Worm (Caenorhabditis elegans) whole organism, young adult: ENCODE results near the gene str-93.
A peak's percentile ranks its signal among the peaks of the same experiment; 100 is the strongest.

Source experiments
- B0261.1 ChIP-seq: sonication (generic microtip); optimal IDR thresholded peaks from 2 replicates; lab custom pipeline; 2016; ENCODE audit warnings: mild to moderate bottlenecking, missing genetic modification characterization, moderate library complexity, missing compliant biosample characterization
- C06A6.2 ChIP-seq: fragments of 200-800 bp; sonication (Bioruptor generic); conservative IDR thresholded peaks from 2 replicates; pipeline ENCODE4 v1.3.6; 2022; ENCODE audit warnings: missing genetic modification characterization, missing compliant biosample characterization
- F10E7.11 ChIP-seq: sonication (generic microtip); optimal IDR thresholded peaks from 2 replicates; lab custom pipeline; 2017; ENCODE audit warnings: mild to moderate bottlenecking, missing genetic modification characterization, moderate library complexity, missing compliant biosample characterization
- F39B2.1 ChIP-seq: fragments of 200-800 bp; sonication (Bioruptor generic); IDR thresholded peaks from 2 replicates; pipeline ENCODE4 v1.3.6; 2022; ENCODE audit warnings: missing genetic modification reagents, missing genetic modification characterization, missing compliant biosample characterization
- F57C9.4 ChIP-seq: sonication (generic microtip); optimal IDR thresholded peaks from 2 replicates; lab custom pipeline; 2017; ENCODE audit warnings: mild to moderate bottlenecking, missing genetic modification characterization, missing compliant biosample characterization
- K11D2.4 ChIP-seq: fragments of 200-800 bp; sonication (Bioruptor generic); IDR thresholded peaks from 2 replicates; pipeline ENCODE4 v1.3.6; 2022; ENCODE audit warnings: missing genetic modification reagents, missing genetic modification characterization, missing compliant biosample characterization
- T07F8.4 ChIP-seq: sonication (generic microtip); optimal IDR thresholded peaks from 2 replicates; lab custom pipeline; 2016; ENCODE audit warnings: mild to moderate bottlenecking, missing genetic modification characterization, moderate library complexity, missing compliant biosample characterization
- T26A5.8 ChIP-seq: sonication (generic microtip); optimal IDR thresholded peaks from 2 replicates; lab custom pipeline; 2016; ENCODE audit warnings: missing genetic modification characterization, missing compliant biosample characterization
- aptf-3 ChIP-seq: fragments of 200-800 bp; sonication (Bioruptor generic); IDR thresholded peaks from 2 replicates; pipeline ENCODE4 v1.3.6; 2022; ENCODE audit warnings: missing genetic modification characterization, missing compliant biosample characterization
- atf-7 ChIP-seq: sonication (generic microtip); optimal IDR thresholded peaks from 2 replicates; lab custom pipeline; 2017; ENCODE audit warnings: mild to moderate bottlenecking, missing genetic modification characterization, missing compliant biosample characterization
- attf-3 ChIP-seq: fragments of 200-800 bp; sonication (Bioruptor generic); conservative IDR thresholded peaks from 2 replicates; pipeline ENCODE4 v1.3.6; 2022; ENCODE audit warnings: missing genetic modification reagents, missing genetic modification characterization, missing compliant biosample characterization
- bed-1 ChIP-seq: fragments of 200-800 bp; sonication (Bioruptor generic); IDR thresholded peaks from 2 replicates; pipeline ENCODE4 v1.3.6; 2022; ENCODE audit warnings: missing genetic modification reagents, missing genetic modification characterization, missing compliant biosample characterization
- ccch-3 ChIP-seq: fragments of 200-800 bp; sonication (Bioruptor generic); optimal IDR thresholded peaks from 2 replicates; lab custom pipeline; 2018; ENCODE audit warnings: mild to moderate bottlenecking, missing genetic modification characterization, missing compliant biosample characterization
- ceh-58 ChIP-seq: fragments of 200-800 bp; sonication (Bioruptor generic); IDR thresholded peaks from 2 replicates; pipeline ENCODE4 v1.3.6; 2022; ENCODE audit warnings: missing genetic modification characterization, missing compliant biosample characterization
- egrh-3 ChIP-seq: fragments of 200-800 bp; sonication (Bioruptor generic); IDR thresholded peaks from 2 replicates; pipeline ENCODE4 v1.3.6; 2022; ENCODE audit warnings: missing genetic modification reagents, missing genetic modification characterization, missing compliant biosample characterization
- hmg-1.2 ChIP-seq: fragments of 200-800 bp; sonication (Bioruptor generic); IDR thresholded peaks from 2 replicates; pipeline ENCODE4 v1.3.6; 2022; ENCODE audit warnings: missing genetic modification reagents, missing genetic modification characterization, missing compliant biosample characterization
- hmg-20 ChIP-seq: fragments of 200-800 bp; sonication (Bioruptor generic); IDR thresholded peaks from 2 replicates; pipeline ENCODE4 v1.3.6; 2022; ENCODE audit warnings: missing genetic modification reagents, missing genetic modification characterization, missing compliant biosample characterization
- lin-35 ChIP-seq, 3 experiments: fragments of 150-350 bp in 2 of 3; sonication (generic microtip) in 1 of 3; optimal IDR thresholded peaks; 2 replicates each; lab custom pipeline; 2014 to 2018; ENCODE audit warnings: missing biosample characterization in 3 of 3, missing genetic modification characterization in 3 of 3, missing genetic modification reagents in 3 of 3
- lin-40 ChIP-seq: sonication (generic microtip); optimal IDR thresholded peaks from 2 replicates; lab custom pipeline; 2016; ENCODE audit warnings: missing genetic modification characterization, mild to moderate bottlenecking, missing compliant biosample characterization, missing genotype, missing genetic modification reagents
- lin-54 ChIP-seq: fragments of 200-800 bp; sonication (Bioruptor generic); optimal IDR thresholded peaks from 2 replicates; lab custom pipeline; 2018; ENCODE audit warnings: mild to moderate bottlenecking, missing genetic modification characterization, missing compliant biosample characterization
- lir-1 ChIP-seq: fragments of 200-800 bp; sonication (Bioruptor generic); conservative IDR thresholded peaks from 2 replicates; pipeline ENCODE4 v1.3.6; 2022; ENCODE audit warnings: missing genetic modification reagents, missing genetic modification characterization, missing compliant biosample characterization
- lsy-27 ChIP-seq: sonication (generic microtip); optimal IDR thresholded peaks from 2 replicates; lab custom pipeline; 2017; ENCODE audit warnings: missing genetic modification characterization, mild to moderate bottlenecking, missing compliant biosample characterization, antibody characterized with exemption, missing genotype, borderline replicate concordance; ENCODE audit not compliant: insufficient read depth
- madf-6 ChIP-seq: fragments of 200-800 bp; sonication (Bioruptor generic); IDR thresholded peaks from 2 replicates; pipeline ENCODE4 v1.3.6; 2022; ENCODE audit warnings: missing genetic modification reagents, missing genetic modification characterization, missing compliant biosample characterization
- mxl-1 ChIP-seq: sonication (generic microtip); optimal IDR thresholded peaks from 2 replicates; lab custom pipeline; 2016; ENCODE audit warnings: missing genetic modification characterization, missing compliant biosample characterization
- nhr-90 ChIP-seq: sonication (generic microtip); optimal IDR thresholded peaks from 2 replicates; lab custom pipeline; 2016; ENCODE audit warnings: missing genotype, mild to moderate bottlenecking, missing genetic modification characterization, missing compliant biosample characterization
- pbrm-1 ChIP-seq: fragments of 200-800 bp; sonication (Bioruptor generic); IDR thresholded peaks from 2 replicates; pipeline ENCODE4 v1.3.6; 2022; ENCODE audit warnings: missing genetic modification reagents, missing genetic modification characterization, missing compliant biosample characterization
- pha-4 ChIP-seq: fragments of 150-350 bp; sonication (generic microtip); optimal IDR thresholded peaks from 2 replicates; lab custom pipeline; 2014; ENCODE audit warnings: missing biosample characterization, missing genetic modification reagents, missing genetic modification characterization
- rcor-1 ChIP-seq: fragments of 200-800 bp; sonication (Bioruptor generic); IDR thresholded peaks from 2 replicates; pipeline ENCODE4 v1.3.6; 2022; ENCODE audit warnings: missing genetic modification reagents, missing genetic modification characterization, missing compliant biosample characterization
- repo-1 ChIP-seq: sonication (generic microtip); optimal IDR thresholded peaks from 2 replicates; lab custom pipeline; 2017; ENCODE audit warnings: mild to moderate bottlenecking, missing genetic modification characterization, missing compliant biosample characterization
- sptf-2 ChIP-seq: fragments of 200-800 bp; sonication (Bioruptor generic); optimal IDR thresholded peaks from 2 replicates; lab custom pipeline; 2018; ENCODE audit warnings: mild to moderate bottlenecking, missing genetic modification characterization, missing compliant biosample characterization
- zfh-2 ChIP-seq: fragments of 200-800 bp; sonication (Bioruptor generic); conservative IDR thresholded peaks from 2 replicates; pipeline ENCODE4 v1.3.6; 2022; ENCODE audit warnings: missing genetic modification reagents, missing genetic modification characterization, missing compliant biosample characterization
- ztf-18 ChIP-seq: sonication (generic microtip); optimal IDR thresholded peaks from 2 replicates; lab custom pipeline; 2016; ENCODE audit warnings: missing genotype, mild to moderate bottlenecking, missing genetic modification characterization, missing compliant biosample characterization
- ztf-22 ChIP-seq: fragments of 200-800 bp; sonication (Bioruptor generic); optimal IDR thresholded peaks from 2 replicates; lab custom pipeline; 2018; ENCODE audit warnings: mild to moderate bottlenecking, missing genetic modification characterization, moderate library complexity, missing compliant biosample characterization

str-93 gene

DNA sequence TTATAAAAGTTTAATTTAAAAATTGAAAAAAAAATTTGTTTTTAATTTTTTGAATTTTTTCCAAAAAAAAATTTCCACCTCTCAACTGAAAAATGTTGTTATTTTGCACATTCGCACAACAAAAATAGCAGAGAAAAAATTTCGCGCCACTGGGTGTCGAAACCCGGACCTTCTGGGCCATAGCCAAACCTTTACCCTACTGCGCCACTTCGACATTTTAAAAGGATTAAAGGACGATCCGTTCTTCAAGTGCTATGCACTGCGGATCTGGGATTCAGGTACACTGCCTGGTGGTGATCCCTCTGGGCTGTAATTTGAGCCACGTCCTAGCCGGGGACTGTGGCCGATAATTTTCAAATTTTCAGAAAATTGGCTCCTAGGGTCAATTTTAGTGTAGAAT is 14.2 kb upstream of the str-93 start (continued):
- TF ChIP-seq pbrm-1 (GFP tag; lab: Robert Waterston, UW) (peak; percentile 40; the same call in 1 of the 2 replicates), hmg-1.2 (GFP tag; lab: Robert Waterston, UW) (peak; percentile 36)

DNA sequence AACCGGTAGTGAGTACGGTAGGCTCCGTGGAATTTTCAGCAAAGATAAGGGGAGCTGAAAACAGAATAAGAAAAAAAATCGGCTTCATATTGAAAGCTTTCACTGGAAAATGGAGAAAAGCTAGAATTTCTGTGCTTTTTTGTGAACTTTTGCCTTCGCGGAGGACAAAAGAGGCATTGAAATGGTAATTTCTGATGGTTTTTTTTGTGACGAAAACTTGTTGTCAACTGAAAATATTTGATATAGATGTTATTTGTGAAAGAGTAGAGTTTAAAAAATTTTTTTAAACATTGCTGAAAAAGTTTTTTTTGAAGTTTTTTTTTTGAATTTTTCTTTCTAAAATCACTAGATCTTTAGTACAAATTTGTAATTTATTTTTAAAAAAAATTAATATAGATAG is 13.6 kb upstream of the str-93 start, which contains the start of gene F59A1.18:
Gene F59A1.18 (minus strand): TSS at position 101 of the 400 bp plus-strand sequence.
- TF ChIP-seq F57C9.4 (tag; lab: Kevin White, UChicago): no peak
- no peak for TF ChIP-seq madf-6 (GFP tag; lab: Robert Waterston, UW)
- no peak for TF ChIP-seq T07F8.4 (tag; lab: Kevin White, UChicago)
- no peak for TF ChIP-seq lin-54
- TF ChIP-seq, all 124 proteins: peak for 0

DNA sequence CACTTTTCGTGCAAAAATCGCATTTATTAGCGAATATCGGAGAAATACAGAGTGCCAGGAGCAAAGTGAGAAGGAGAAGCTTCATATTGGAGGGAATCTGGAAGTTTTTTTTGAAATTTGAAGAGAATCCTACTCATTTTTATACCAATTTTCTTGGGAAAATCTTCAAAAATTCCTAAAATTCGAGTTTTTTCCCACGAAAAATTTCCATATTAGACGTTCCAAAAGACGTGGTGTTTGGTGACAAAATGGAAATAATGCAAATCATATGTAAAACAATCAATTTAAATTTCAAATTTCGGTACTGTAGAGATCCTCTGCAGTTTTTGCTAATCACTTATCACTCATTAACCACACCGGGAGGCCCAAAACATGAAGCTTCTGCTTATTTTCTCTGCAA is 11.6 kb upstream of the str-93 start, which contains the start of the genes F59A1.16 and F59A1.6:
Gene F59A1.16 (minus strand): TSS at position 101 of the 400 bp plus-strand sequence.
Gene F59A1.6 (plus strand): TSS at position 285 of the 400 bp plus-strand sequence.
- TF ChIP-seq aptf-3 (GFP tag; lab: Robert Waterston, UW) (no peak), K11D2.4 (GFP tag; lab: Robert Waterston, UW) (no peak), ztf-18 (tag; lab: Kevin White, UChicago) (no peak), sptf-2 (GFP tag; lab: Kevin White, UChicago) (no peak), F39B2.1 (no peak), B0261.1 (tag; lab: Kevin White, UChicago) (no peak), nhr-90 (tag; lab: Kevin White, UChicago) (no peak), ztf-22 (GFP tag; lab: Kevin White, UChicago) (no peak), C06A6.2 (GFP tag; lab: Robert Waterston, UW) (no peak), T26A5.8 (no peak), F10E7.11 (tag; lab: Kevin White, UChicago) (no peak), lsy-27 (tag; lab: Kevin White, UChicago) (no peak), hmg-20 (GFP tag; lab: Robert Waterston, UW) (no peak)
- TF ChIP-seq, all 124 proteins: peak for 0

ce11 chrV:17683763-17684162 is 10.5 kb upstream of the str-93 start, which contains the start of gene F59A1.15:
Gene F59A1.15, minus strand, starts transcription at chrV:17683863.
- TF ChIP-seq atf-7 (tag; lab: Kevin White, UChicago) (no peak), lin-40 (tag; lab: Kevin White, UChicago) (no peak), sptf-2 (GFP tag; lab: Kevin White, UChicago) (no peak), lin-35 (GFP tag; optimal IDR thresholded peaks at IDR 0.05; lab: Kevin White, UChicago) (no peak), bed-1 (GFP tag; lab: Robert Waterston, UW) (no peak), ccch-3 (no peak), repo-1 (tag; lab: Kevin White, UChicago) (no peak), rcor-1 (no peak), hmg-20 (GFP tag; lab: Robert Waterston, UW) (no peak), mxl-1 (tag; lab: Kevin White, UChicago) (no peak), pha-4 (tag; lab: Kevin White, UChicago) (no peak), attf-3 (GFP tag; lab: Robert Waterston, UW) (no peak), lir-1 (GFP tag; lab: Robert Waterston, UW) (no peak), ceh-58 (GFP tag; lab: Robert Waterston, UW) (no peak)

- TF ChIP-seq zfh-2 (GFP tag; lab: Robert Waterston, UW): peak; percentile 74
- TF ChIP-seq pbrm-1 (GFP tag; lab: Robert Waterston, UW): no peak
- peak; percentile 59; the same call in 1 of the 2 replicates for TF ChIP-seq egrh-3 (GFP tag; lab: Robert Waterston, UW)
Measured at ce11 chrV:17683290-17683689, 10.0 kb upstream of the str-93 start.
